Worm (Caenorhabditis elegans): Measurements from ENCODE around the gene spt-5.

DNA sequence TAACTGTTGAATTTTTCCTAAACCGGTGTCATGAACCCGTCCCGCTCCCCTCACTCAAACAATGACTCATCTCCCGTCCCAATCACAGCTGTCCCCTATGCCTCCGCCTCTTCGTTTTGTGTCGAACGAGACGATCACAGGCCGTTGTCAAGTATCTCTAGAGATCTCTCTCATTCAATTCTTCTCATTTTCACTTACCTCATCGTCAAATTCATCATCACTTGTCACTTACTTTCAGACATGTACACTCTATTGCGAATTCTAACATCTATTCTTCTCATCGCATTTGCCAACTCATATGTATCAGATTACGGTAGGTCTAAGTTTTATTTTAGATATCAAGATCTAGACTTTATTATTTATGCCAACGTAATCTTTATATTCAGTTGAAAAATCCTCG lies 6.2 kb downstream of the spt-5 start, which contains the start of gene K08E4.3:
- TF ChIP-seq him-1 (tag; optimal IDR thresholded peaks at IDR 0.05): no peak
- no peak for TF ChIP-seq W03F9.2 (tag; optimal IDR thresholded peaks at IDR 0.05)
